Fruit fly (Drosophila melanogaster): ENCODE measurements around the gene CG42852.

The CG42852 gene

dm6 chr3L:16801499-16802452, 46.5 kb downstream of the CG42852 start:
- peak; percentile 17 for TF ChIP-seq Ets21C (GFP tag; optimal IDR thresholded peaks at IDR 0.05)
- no peak for TF ChIP-seq CG11294 (GFP tag; IDR thresholded peaks at IDR 0.05)
- no peak for TF ChIP-seq Blimp-1 (GFP tag; optimal IDR thresholded peaks at IDR 0.05)
- TF ChIP-seq CG3919 (GFP tag; optimal IDR thresholded peaks at IDR 0.05), result no peak
- peak; percentile 88 for TF ChIP-seq vri (GFP tag; optimal IDR thresholded peaks at IDR 0.05)
- peak; percentile 56 for TF ChIP-seq Smox (GFP tag; optimal IDR thresholded peaks at IDR 0.05)
- TF ChIP-seq svp (GFP tag), result peak; percentile 91
- peak; percentile 49 for TF ChIP-seq Hr39 (GFP tag; optimal IDR thresholded peaks at IDR 0.05)
- peak; percentile 48 for TF ChIP-seq Sox102F (GFP tag; optimal IDR thresholded peaks at IDR 0.05)
- TF ChIP-seq Sox14 (GFP tag; optimal IDR thresholded peaks at IDR 0.05), result peak; percentile 52
- no peak for TF ChIP-seq Hr38 (GFP tag; optimal IDR thresholded peaks at IDR 0.05)
- TF ChIP-seq Ets96B (tag; optimal IDR thresholded peaks at IDR 0.05), result no peak
- peak; percentile 46 for TF ChIP-seq topi (GFP tag; optimal IDR thresholded peaks at IDR 0.05)
- TF ChIP-seq CG6276 (GFP tag; optimal IDR thresholded peaks at IDR 0.05), result peak; percentile 36
- TF ChIP-seq Eip78C (GFP tag), result peak; percentile 14
- TF ChIP-seq CG6163 (GFP tag; IDR thresholded peaks at IDR 0.05), result no peak
- TF ChIP-seq OdsH (GFP tag; optimal IDR thresholded peaks at IDR 0.05), result peak; percentile 16
- TF ChIP-seq CG8319 (GFP tag; optimal IDR thresholded peaks at IDR 0.05), result no peak
- no peak for TF ChIP-seq Eip75B (GFP tag; optimal IDR thresholded peaks at IDR 0.05)
- peak; percentile 36 to 70 for TF ChIP-seq ss (GFP tag; optimal IDR thresholded peaks at IDR 0.05)
- no peak for TF ChIP-seq CG16779 (tag; optimal IDR thresholded peaks at IDR 0.05)
- TF ChIP-seq CG31627 (GFP tag; optimal IDR thresholded peaks at IDR 0.05), result peak; percentile 26
- TF ChIP-seq CG6854 (GFP tag; optimal IDR thresholded peaks at IDR 0.05), result peak; percentile 39
- peak; percentile 54; the same call in 1 of the 2 replicates for TF ChIP-seq CG15336 (GFP tag; IDR thresholded peaks at IDR 0.05)
- TF ChIP-seq cyc (GFP tag; optimal IDR thresholded peaks at IDR 0.05), result no peak
- TF ChIP-seq fd59A (GFP tag; optimal IDR thresholded peaks at IDR 0.05), result no peak
- peak; percentile 39 for TF ChIP-seq lz (GFP tag; optimal IDR thresholded peaks at IDR 0.05)
- peak; percentile 51 for TF ChIP-seq CG6808 (GFP tag; optimal IDR thresholded peaks at IDR 0.05)
- TF ChIP-seq CG7368 (GFP tag; optimal IDR thresholded peaks at IDR 0.05), result no peak
- peak; percentile 17 for TF ChIP-seq achi (GFP tag; optimal IDR thresholded peaks at IDR 0.05)
- TF ChIP-seq dac (GFP tag; optimal IDR thresholded peaks at IDR 0.05), result no peak
- no peak for TF ChIP-seq CG6792 (GFP tag; optimal IDR thresholded peaks at IDR 0.05)
- peak; percentile 35 for TF ChIP-seq acj6 (GFP tag; optimal IDR thresholded peaks at IDR 0.05)
- no peak for TF ChIP-seq CG3032 (tag; optimal IDR thresholded peaks at IDR 0.05)
- TF ChIP-seq CG9139 (GFP tag; optimal IDR thresholded peaks at IDR 0.05), result peak; percentile 32
- peak; percentile 41 for TF ChIP-seq Eip93F (GFP tag; optimal IDR thresholded peaks at IDR 0.05)
- TF ChIP-seq Sox15 (GFP tag; optimal IDR thresholded peaks at IDR 0.05), result no peak
- peak; percentile 50 for TF ChIP-seq fkh (GFP tag; optimal IDR thresholded peaks at IDR 0.05)
- TF ChIP-seq CG10631 (GFP tag; optimal IDR thresholded peaks at IDR 0.05), result no peak
- TF ChIP-seq CG1621 (tag; optimal IDR thresholded peaks at IDR 0.05), result no peak
- no peak for TF ChIP-seq CG34406 (GFP tag; optimal IDR thresholded peaks at IDR 0.05)
- TF ChIP-seq CG11762 (GFP tag; optimal IDR thresholded peaks at IDR 0.05; ENCODE audit: insufficient read depth), result peak; percentile 25
- peak in 1 of 2 experiments; percentile 18 for TF ChIP-seq salr (GFP tag; optimal IDR thresholded peaks at IDR 0.05)
- TF ChIP-seq CG8632 (GFP tag; optimal IDR thresholded peaks at IDR 0.05), result no peak
- peak; percentile 62 for TF ChIP-seq esn (GFP tag; optimal IDR thresholded peaks at IDR 0.05)
- TF ChIP-seq eg (GFP tag; IDR thresholded peaks at IDR 0.05), result no peak
- peak; percentile 37 for TF ChIP-seq pdm3 (GFP tag; optimal IDR thresholded peaks at IDR 0.05)
- no peak for TF ChIP-seq fd85E (GFP tag; optimal IDR thresholded peaks at IDR 0.05)
- peak; percentile 68 for TF ChIP-seq CG32006 (GFP tag; optimal IDR thresholded peaks at IDR 0.05)
- TF ChIP-seq Hr4 (GFP tag; optimal IDR thresholded peaks at IDR 0.05), result peak; percentile 53
